Worm (Caenorhabditis elegans) whole organism, young adult: ENCODE data around the gene mltn-1.

ENCODE experiments used
- B0035.1 ChIP-seq: sonication (generic microtip); optimal IDR thresholded peaks from 2 replicates; lab custom pipeline; 2016; ENCODE audit warnings: missing genetic modification characterization, mild to moderate bottlenecking, missing compliant biosample characterization, missing genotype, missing genetic modification reagents
- C06A6.2 ChIP-seq: fragments of 200-800 bp; sonication (Bioruptor generic); conservative IDR thresholded peaks from 2 replicates; pipeline ENCODE4 v1.3.6; 2022; ENCODE audit warnings: missing genetic modification characterization, missing compliant biosample characterization
- D2030.7 ChIP-seq: fragments of 200-800 bp; sonication (Bioruptor generic); IDR thresholded peaks from 2 replicates; pipeline ENCODE4 v1.3.6; 2022; ENCODE audit warnings: missing genetic modification reagents, missing genetic modification characterization, missing compliant biosample characterization
- F23B12.7 ChIP-seq: sonication (generic microtip); optimal IDR thresholded peaks from 2 replicates; lab custom pipeline; 2017; ENCODE audit warnings: missing genetic modification characterization, mild to moderate bottlenecking, missing compliant biosample characterization, antibody characterized with exemption, moderate library complexity; ENCODE audit not compliant: insufficient read depth
- F33H1.4 ChIP-seq: fragments of 200-800 bp; sonication (Bioruptor generic); IDR thresholded peaks from 2 replicates; pipeline ENCODE4 v1.3.6; 2022; ENCODE audit warnings: missing genetic modification reagents, missing genetic modification characterization, missing compliant biosample characterization
- F37B4.10 ChIP-seq: fragments of 200-800 bp; sonication (Bioruptor generic); IDR thresholded peaks from 2 replicates; pipeline ENCODE4 v1.3.6; 2022; ENCODE audit warnings: missing genetic modification characterization, missing compliant biosample characterization
- F57A8.1 ChIP-seq: fragments of 200-800 bp; sonication (Bioruptor generic); optimal IDR thresholded peaks from 2 replicates; lab custom pipeline; 2018; ENCODE audit warnings: mild to moderate bottlenecking, missing genetic modification characterization, moderate library complexity, missing compliant biosample characterization
- K12H6.12 ChIP-seq: fragments of 200-800 bp; sonication (Bioruptor generic); optimal IDR thresholded peaks from 2 replicates; lab custom pipeline; 2018; ENCODE audit warnings: mild to moderate bottlenecking, missing genetic modification characterization, missing compliant biosample characterization
- T07F8.4 ChIP-seq: sonication (generic microtip); optimal IDR thresholded peaks from 2 replicates; lab custom pipeline; 2016; ENCODE audit warnings: mild to moderate bottlenecking, missing genetic modification characterization, moderate library complexity, missing compliant biosample characterization
- Y56A3A.18 ChIP-seq: fragments of 200-800 bp; sonication (Bioruptor generic); IDR thresholded peaks from 2 replicates; pipeline ENCODE4 v1.3.6; 2022; ENCODE audit warnings: missing genetic modification reagents, missing genetic modification characterization, missing compliant biosample characterization
- atf-7 ChIP-seq: sonication (generic microtip); optimal IDR thresholded peaks from 2 replicates; lab custom pipeline; 2017; ENCODE audit warnings: mild to moderate bottlenecking, missing genetic modification characterization, missing compliant biosample characterization
- athp-1 ChIP-seq: sonication (generic microtip); optimal IDR thresholded peaks from 2 replicates; lab custom pipeline; 2017; ENCODE audit warnings: mild to moderate bottlenecking, missing genetic modification characterization, missing compliant biosample characterization
- attf-3 ChIP-seq: fragments of 200-800 bp; sonication (Bioruptor generic); conservative IDR thresholded peaks from 2 replicates; pipeline ENCODE4 v1.3.6; 2022; ENCODE audit warnings: missing genetic modification reagents, missing genetic modification characterization, missing compliant biosample characterization
- attf-5 ChIP-seq: fragments of 200-800 bp; sonication (Bioruptor generic); optimal IDR thresholded peaks from 2 replicates; lab custom pipeline; 2018; ENCODE audit warnings: mild to moderate bottlenecking, missing genetic modification characterization, missing compliant biosample characterization
- cebp-2 ChIP-seq: fragments of 200-800 bp; sonication (Bioruptor generic); IDR thresholded peaks from 2 replicates; pipeline ENCODE4 v1.3.6; 2022; ENCODE audit warnings: missing genetic modification characterization, missing compliant biosample characterization
- ceh-100 ChIP-seq: fragments of 200-800 bp; sonication (Bioruptor generic); IDR thresholded peaks from 2 replicates; pipeline ENCODE4 v1.3.6; 2022; ENCODE audit warnings: missing genetic modification reagents, missing genetic modification characterization, missing compliant biosample characterization
- ceh-40 ChIP-seq: fragments of 200-800 bp; sonication (Bioruptor generic); IDR thresholded peaks from 2 replicates; pipeline ENCODE4 v1.3.6; 2022; ENCODE audit warnings: missing genetic modification characterization, missing compliant biosample characterization
- egrh-3 ChIP-seq: fragments of 200-800 bp; sonication (Bioruptor generic); IDR thresholded peaks from 2 replicates; pipeline ENCODE4 v1.3.6; 2022; ENCODE audit warnings: missing genetic modification reagents, missing genetic modification characterization, missing compliant biosample characterization
- gei-17 ChIP-seq: fragments of 200-800 bp; sonication (Bioruptor generic); optimal IDR thresholded peaks from 2 replicates; lab custom pipeline; 2018; ENCODE audit warnings: mild to moderate bottlenecking, missing genetic modification characterization, missing compliant biosample characterization
- hmg-1.2 ChIP-seq: fragments of 200-800 bp; sonication (Bioruptor generic); IDR thresholded peaks from 2 replicates; pipeline ENCODE4 v1.3.6; 2022; ENCODE audit warnings: missing genetic modification reagents, missing genetic modification characterization, missing compliant biosample characterization
- hmg-20 ChIP-seq: fragments of 200-800 bp; sonication (Bioruptor generic); IDR thresholded peaks from 2 replicates; pipeline ENCODE4 v1.3.6; 2022; ENCODE audit warnings: missing genetic modification reagents, missing genetic modification characterization, missing compliant biosample characterization
- hrde-1 ChIP-seq: sonication (generic microtip); optimal IDR thresholded peaks from 2 replicates; lab custom pipeline; 2016; ENCODE audit warnings: missing genetic modification characterization, mild to moderate bottlenecking, missing compliant biosample characterization, moderate library complexity, missing genotype, missing genetic modification reagents, borderline replicate concordance
- hsf-1 ChIP-seq: fragments of 200-800 bp; sonication (Bioruptor generic); IDR thresholded peaks from 2 replicates; pipeline ENCODE4 v1.3.6; 2022; ENCODE audit warnings: missing genetic modification reagents, missing genetic modification characterization, missing compliant biosample characterization
- lin-26 ChIP-seq: fragments of 200-800 bp; sonication (Bioruptor generic); IDR thresholded peaks from 2 replicates; pipeline ENCODE4 v1.3.6; 2022; ENCODE audit warnings: missing genetic modification reagents, missing genetic modification characterization, missing compliant biosample characterization
- lin-40 ChIP-seq: sonication (generic microtip); optimal IDR thresholded peaks from 2 replicates; lab custom pipeline; 2016; ENCODE audit warnings: missing genetic modification characterization, mild to moderate bottlenecking, missing compliant biosample characterization, missing genotype, missing genetic modification reagents
- lin-54 ChIP-seq: fragments of 200-800 bp; sonication (Bioruptor generic); optimal IDR thresholded peaks from 2 replicates; lab custom pipeline; 2018; ENCODE audit warnings: mild to moderate bottlenecking, missing genetic modification characterization, missing compliant biosample characterization
- lsl-1 ChIP-seq: fragments of 200-800 bp; sonication (Bioruptor generic); optimal IDR thresholded peaks from 2 replicates; lab custom pipeline; 2018; ENCODE audit warnings: mild to moderate bottlenecking, missing genetic modification characterization, moderate library complexity, missing compliant biosample characterization
- lsy-27 ChIP-seq: sonication (generic microtip); optimal IDR thresholded peaks from 2 replicates; lab custom pipeline; 2017; ENCODE audit warnings: missing genetic modification characterization, mild to moderate bottlenecking, missing compliant biosample characterization, antibody characterized with exemption, missing genotype, borderline replicate concordance; ENCODE audit not compliant: insufficient read depth
- mxl-1 ChIP-seq: sonication (generic microtip); optimal IDR thresholded peaks from 2 replicates; lab custom pipeline; 2016; ENCODE audit warnings: missing genetic modification characterization, missing compliant biosample characterization
- nfya-1 ChIP-seq: sonication (generic microtip); optimal IDR thresholded peaks from 2 replicates; lab custom pipeline; 2017; ENCODE audit warnings: antibody characterized with exemption, missing compliant biosample characterization, missing genetic modification characterization, borderline replicate concordance; ENCODE audit not compliant: insufficient read depth
- nfyb-1 ChIP-seq: fragments of 200-800 bp; sonication (Bioruptor generic); IDR thresholded peaks from 2 replicates; pipeline ENCODE4 v1.3.6; 2022; ENCODE audit warnings: missing genetic modification reagents, missing genetic modification characterization, missing compliant biosample characterization
- nhr-80 ChIP-seq: sonication (generic microtip); optimal IDR thresholded peaks from 2 replicates; lab custom pipeline; 2016; ENCODE audit warnings: missing genetic modification characterization, missing compliant biosample characterization
- pha-4 ChIP-seq: fragments of 150-350 bp; sonication (generic microtip); optimal IDR thresholded peaks from 2 replicates; lab custom pipeline; 2014; ENCODE audit warnings: missing biosample characterization, missing genetic modification reagents, missing genetic modification characterization
- rcor-1 ChIP-seq: fragments of 200-800 bp; sonication (Bioruptor generic); IDR thresholded peaks from 2 replicates; pipeline ENCODE4 v1.3.6; 2022; ENCODE audit warnings: missing genetic modification reagents, missing genetic modification characterization, missing compliant biosample characterization
- sdz-38 ChIP-seq: sonication (generic microtip); optimal IDR thresholded peaks from 2 replicates; lab custom pipeline; 2016; ENCODE audit warnings: missing genotype, missing genetic modification characterization, missing compliant biosample characterization
- sea-2 ChIP-seq: fragments of 200-800 bp; sonication (Bioruptor generic); IDR thresholded peaks from 2 replicates; pipeline ENCODE4 v1.3.6; 2022; ENCODE audit warnings: missing genetic modification characterization, missing compliant biosample characterization
- snpc-1.3 ChIP-seq: sonication (generic microtip); optimal IDR thresholded peaks from 2 replicates; lab custom pipeline; 2017; ENCODE audit warnings: missing genetic modification characterization, mild to moderate bottlenecking, missing compliant biosample characterization, antibody characterized with exemption, moderate library complexity, missing genotype, missing genetic modification reagents; ENCODE audit not compliant: insufficient read depth
- somi-1 ChIP-seq: fragments of 200-800 bp; sonication (Bioruptor generic); optimal IDR thresholded peaks from 2 replicates; lab custom pipeline; 2018; ENCODE audit warnings: mild to moderate bottlenecking, missing genetic modification characterization, missing compliant biosample characterization
- sptf-2 ChIP-seq: fragments of 200-800 bp; sonication (Bioruptor generic); optimal IDR thresholded peaks from 2 replicates; lab custom pipeline; 2018; ENCODE audit warnings: mild to moderate bottlenecking, missing genetic modification characterization, missing compliant biosample characterization
- xnd-1 ChIP-seq: sonication (generic microtip); optimal IDR thresholded peaks from 2 replicates; lab custom pipeline; 2016; ENCODE audit warnings: missing genotype, missing genetic modification reagents, missing genetic modification characterization, missing compliant biosample characterization
- zfh-2 ChIP-seq: fragments of 200-800 bp; sonication (Bioruptor generic); conservative IDR thresholded peaks from 2 replicates; pipeline ENCODE4 v1.3.6; 2022; ENCODE audit warnings: missing genetic modification reagents, missing genetic modification characterization, missing compliant biosample characterization
- ztf-25 ChIP-seq: fragments of 200-800 bp; sonication (Bioruptor generic); IDR thresholded peaks from 2 replicates; pipeline ENCODE4 v1.3.6; 2022; ENCODE audit warnings: missing genetic modification reagents, missing genetic modification characterization, missing compliant biosample characterization

The mltn-1 gene

ce11 chrII:13187188-13187587 lies 42.2 kb upstream of the mltn-1 start, which contains the start of gene mecr-1:
mecr-1 (minus strand) TSS chrII:13187314.
- TF ChIP-seq ceh-100 (GFP tag; lab: Robert Waterston, UW) (peak; percentile 32; the same call in 1 of the 2 replicates), F23B12.7 (tag; lab: Kevin White, UChicago) (no peak), atf-7 (no peak), rcor-1 (GFP tag; lab: Robert Waterston, UW) (no peak), attf-3 (GFP tag; lab: Robert Waterston, UW) (peak; percentile 97), lsy-27 (tag; lab: Kevin White, UChicago) (no peak), C06A6.2 (no peak), lsl-1 (GFP tag; lab: Kevin White, UChicago) (peak; percentile 6), sea-2 (GFP tag; lab: Robert Waterston, UW) (no peak), hmg-1.2 (GFP tag; lab: Robert Waterston, UW) (peak; percentile 86)

- no peak for TF ChIP-seq hrde-1 (tag; lab: Kevin White, UChicago)
- no peak for TF ChIP-seq ztf-25
- no peak for TF ChIP-seq mxl-1 (tag; lab: Kevin White, UChicago)
- no peak for TF ChIP-seq ceh-100 (GFP tag; lab: Robert Waterston, UW)
- TF ChIP-seq B0035.1 (tag; lab: Kevin White, UChicago) = no peak
- no peak for TF ChIP-seq xnd-1
- no peak for TF ChIP-seq K12H6.12
- TF ChIP-seq hmg-20 (GFP tag; lab: Robert Waterston, UW) = no peak
- no peak for TF ChIP-seq sdz-38
- no peak for TF ChIP-seq nfya-1 (tag; lab: Kevin White, UChicago)
Measured at ce11 chrII:13184129-13184528, 39.1 kb upstream of the mltn-1 start, which contains the start of gene W09H1.3. W09H1.3 (plus strand) TSS chrII:13184429.

ce11 chrII:13183228-13183755 lies 38.3 kb upstream of the mltn-1 start, which contains the start of the genes W09H1.4 and his-73:
W09H1.4 (plus strand) TSS chrII:13183528.
his-73 (plus strand) TSS chrII:13183705.
- TF ChIP-seq F33H1.4 (GFP tag; lab: Robert Waterston, UW) (no peak), somi-1 (GFP tag; lab: Kevin White, UChicago) (no peak), ceh-40 (GFP tag; lab: Robert Waterston, UW) (no peak), Y56A3A.18 (GFP tag; lab: Robert Waterston, UW) (no peak), lin-40 (tag; lab: Kevin White, UChicago) (no peak), nhr-80 (tag; lab: Kevin White, UChicago) (no peak), attf-5 (GFP tag; lab: Kevin White, UChicago) (no peak), D2030.7 (no peak)

- TF ChIP-seq zfh-2 (GFP tag; lab: Robert Waterston, UW) = peak; percentile 72
- TF ChIP-seq egrh-3 = peak; percentile 33; the same call in 1 of the 2 replicates
Measured at ce11 chrII:13182295-13182694, 37.3 kb upstream of the mltn-1 start.

- TF ChIP-seq athp-1 (tag; lab: Kevin White, UChicago) (no peak), hsf-1 (no peak), F57A8.1 (no peak), cebp-2 (GFP tag; lab: Robert Waterston, UW) (no peak), nfyb-1 (no peak), sptf-2 (GFP tag; lab: Kevin White, UChicago) (no peak), gei-17 (no peak), snpc-1.3 (tag; lab: Kevin White, UChicago) (no peak), sdz-38 (no peak), lin-54 (GFP tag; lab: Kevin White, UChicago) (no peak), rcor-1 (GFP tag; lab: Robert Waterston, UW) (no peak), lin-26 (GFP tag; lab: Robert Waterston, UW) (no peak), ceh-40 (GFP tag; lab: Robert Waterston, UW) (no peak), F37B4.10 (no peak), T07F8.4 (no peak), pha-4 (tag; lab: Kevin White, UChicago) (no peak)
Measured at ce11 chrII:13181465-13181864, 36.4 kb upstream of the mltn-1 start, which contains the start of gene W09H1.1. W09H1.1 (minus strand) TSS chrII:13181565.
